Worm (Caenorhabditis elegans): ENCODE results near the gene col-41.

DNA sequence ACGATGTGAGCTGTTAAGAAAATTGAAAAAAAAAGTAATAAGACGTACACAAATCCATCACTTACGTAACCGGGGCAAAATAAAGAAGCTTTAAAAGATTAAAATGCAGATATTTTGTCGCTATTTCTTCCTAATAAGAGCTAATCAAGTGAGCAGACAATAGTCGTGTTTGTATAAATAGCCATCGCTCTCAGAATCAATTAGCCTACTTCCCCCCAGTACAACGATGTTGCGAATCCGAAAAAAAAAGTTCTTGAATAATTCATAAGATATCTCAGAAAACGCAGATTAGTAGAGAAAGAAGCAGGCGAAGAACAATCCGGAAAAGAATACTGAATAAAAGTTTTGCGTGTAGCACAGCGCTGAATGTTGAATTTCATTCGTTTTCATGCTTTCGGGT, 39.0 kb upstream of the col-41 start:
- TF ChIP-seq ama-1 (optimal IDR thresholded peaks at IDR 0.05) (no peak), flt-1 (GFP tag; IDR thresholded peaks at IDR 0.05) (no peak)

Data from whole organism, early embryonic.